Fruit fly (Drosophila melanogaster): Measurements from ENCODE around the gene Bdbt.

The Bdbt gene

dm6 chr3R:21138220-21138754 is 19.6 kb upstream of the Bdbt start, which contains the start of gene meigo (continued):
- TF ChIP-seq Awh (GFP tag; IDR thresholded peaks at IDR 0.05) (no peak), lab (GFP tag; optimal IDR thresholded peaks at IDR 0.05) (no peak), HLH3B (GFP tag; IDR thresholded peaks at IDR 0.05) (peak; percentile 47; the same call in 1 of the 2 replicates), Sox102F (GFP tag; optimal IDR thresholded peaks at IDR 0.05) (no peak), CG15011 (GFP tag; optimal IDR thresholded peaks at IDR 0.05) (no peak), Oli (tag; optimal IDR thresholded peaks at IDR 0.05) (peak; percentile 53), YL-1 (GFP tag; optimal IDR thresholded peaks at IDR 0.05) (peak; percentile 90), CG3281 (GFP tag; optimal IDR thresholded peaks at IDR 0.05) (peak; percentile 84), MBD-R2 (GFP tag; IDR thresholded peaks at IDR 0.05) (peak; percentile 64), cas (GFP tag; IDR thresholded peaks at IDR 0.05) (0 out of 2 replicates have a peak, but pooled peaks have one; percentile 44), CG13775 (GFP tag; optimal IDR thresholded peaks at IDR 0.05) (peak; percentile 55), CG1233 (GFP tag; optimal IDR thresholded peaks at IDR 0.05) (peak; percentile 47), hbn (GFP tag; IDR thresholded peaks at IDR 0.05; ENCODE audit: partially characterized antibody) (no peak), CG14667 (GFP tag; IDR thresholded peaks at IDR 0.05) (peak; percentile 50; the same call in 1 of the 2 replicates), wor (GFP tag; IDR thresholded peaks at IDR 0.05) (no peak), hkb (optimal IDR thresholded peaks at IDR 0.05) (peak; percentile 90), hkb (GFP tag; IDR thresholded peaks at IDR 0.05) (peak; percentile 62), CG9876 (GFP tag; optimal IDR thresholded peaks at IDR 0.05) (no peak), cg (GFP tag; optimal IDR thresholded peaks at IDR 0.05) (no peak), CG1603 (tag; optimal IDR thresholded peaks at IDR 0.05) (peak; percentile 60), onecut (GFP tag; IDR thresholded peaks at IDR 0.05) (peak; percentile 9; the same call in 1 of the 2 replicates), sr (GFP tag; IDR thresholded peaks at IDR 0.05) (peak; percentile 97), ERR (GFP tag; optimal IDR thresholded peaks at IDR 0.05) (peak; percentile 37), CG14441 (GFP tag; IDR thresholded peaks at IDR 0.05) (peak; percentile 49), pho (GFP tag; optimal IDR thresholded peaks at IDR 0.05) (peak; percentile 76), al (GFP tag; IDR thresholded peaks at IDR 0.05) (peak; percentile 45; the same call in 1 of the 2 replicates), chif (GFP tag; optimal IDR thresholded peaks at IDR 0.05) (peak in 1 of 2 experiments; percentile 22), Usf (GFP tag; optimal IDR thresholded peaks at IDR 0.05) (peak; percentile 36), Antp (GFP tag; optimal IDR thresholded peaks at IDR 0.05) (peak; percentile 17), Taf1 (GFP tag; IDR thresholded peaks at IDR 0.05) (peak; percentile 51; the same call in 1 of the 2 replicates), Sry-β (GFP tag; optimal IDR thresholded peaks at IDR 0.05) (peak; percentile 99), Dek (tag; optimal IDR thresholded peaks at IDR 0.05) (peak; percentile 74), kay (GFP tag; optimal IDR thresholded peaks at IDR 0.05) (peak; percentile 41), CG4282 (GFP tag; optimal IDR thresholded peaks at IDR 0.05) (no peak), tin (GFP tag; optimal IDR thresholded peaks at IDR 0.05) (peak; percentile 54), CG10267 (tag; optimal IDR thresholded peaks at IDR 0.05) (peak; percentile 78), CG17361 (GFP tag; IDR thresholded peaks at IDR 0.05) (peak; percentile 84), Atf-2 (GFP tag; optimal IDR thresholded peaks at IDR 0.05) (peak; percentile 16), crp (GFP tag; optimal IDR thresholded peaks at IDR 0.05) (peak in 1 of 2 experiments; percentile 51), sna (GFP tag; IDR thresholded peaks at IDR 0.05; ENCODE audit: partially characterized antibody) (0 out of 2 replicates have a peak, but pooled peaks have one; percentile 49), Hand (GFP tag; optimal IDR thresholded peaks at IDR 0.05) (peak; percentile 20), Dll (GFP tag; IDR thresholded peaks at IDR 0.05; ENCODE audit: partially characterized antibody) (no peak), CG8765 (GFP tag; IDR thresholded peaks at IDR 0.05) (no peak), CG10959 (GFP tag; IDR thresholded peaks at IDR 0.05) (no peak), CG13624 (GFP tag; optimal IDR thresholded peaks at IDR 0.05) (peak; percentile 60), lola (GFP tag; optimal IDR thresholded peaks at IDR 0.05) (peak in 1 of 3 experiments; percentile 61), CG16815 (GFP tag; optimal IDR thresholded peaks at IDR 0.05) (peak; percentile 41), Doc2 (GFP tag; IDR thresholded peaks at IDR 0.05) (no peak), Mrtf (GFP tag; IDR thresholded peaks at IDR 0.05) (0 out of 3 replicates have a peak, but pooled peaks have one; percentile 46), bowl (GFP tag; IDR thresholded peaks at IDR 0.05) (no peak)
